Fruit fly (Drosophila melanogaster) whole organism, embryonic: ENCODE measurements around the gene crol.

Experiments
- Atf-2 ChIP-seq: fragments of 200-800 bp; sonication (Bioruptor generic); optimal IDR thresholded peaks from 2 replicates; lab custom pipeline; 2016; ENCODE audit warnings: missing biosample characterization, missing genetic modification characterization
- Bteb2 ChIP-seq: fragments of 200-800 bp; sonication (Bioruptor generic); optimal IDR thresholded peaks from 2 replicates; lab custom pipeline; 2016; ENCODE audit warnings: missing biosample characterization, missing genetic modification characterization
- CG10209 ChIP-seq: fragments of 200-800 bp; sonication (Bioruptor generic); optimal IDR thresholded peaks from 3 replicates; lab custom pipeline; 2017; ENCODE audit warnings: missing biosample characterization, mild to moderate bottlenecking, missing genetic modification characterization, missing genetic modification reagents
- CG10654 ChIP-seq: fragments of 200-800 bp; sonication (Bioruptor generic); optimal IDR thresholded peaks from 2 replicates; lab custom pipeline; 2016; ENCODE audit warnings: missing biosample characterization, missing genetic modification characterization
- CG11247 ChIP-seq: fragments of 200-800 bp; sonication (Bioruptor generic); IDR thresholded peaks from 2 replicates; pipeline ENCODE4 v1.3.6; 2022; ENCODE audit warnings: missing biosample characterization, missing genetic modification characterization
- CG12104 ChIP-seq: fragments of 200-800 bp; sonication (Bioruptor generic); optimal IDR thresholded peaks from 3 replicates; lab custom pipeline; 2016; ENCODE audit warnings: missing biosample characterization, missing genetic modification characterization
- CG14441 ChIP-seq: fragments of 200-800 bp; sonication (Bioruptor generic); IDR thresholded peaks from 2 replicates; pipeline ENCODE4 v1.3.6; 2022; ENCODE audit warnings: missing biosample characterization, missing genetic modification characterization
- CG1647 ChIP-seq: fragments of 200-800 bp; sonication (Bioruptor generic); optimal IDR thresholded peaks from 3 replicates; lab custom pipeline; 2016; ENCODE audit warnings: missing biosample characterization, missing genetic modification characterization
- CG17328 ChIP-seq: fragments of 200-800 bp; sonication (Bioruptor generic); IDR thresholded peaks from 2 replicates; pipeline ENCODE4 v1.3.6; 2022; ENCODE audit warnings: missing biosample characterization, missing genetic modification characterization
- CG18476 ChIP-seq: fragments of 200-800 bp; sonication (Bioruptor generic); optimal IDR thresholded peaks from 2 replicates; lab custom pipeline; 2016; ENCODE audit warnings: missing biosample characterization, mild to moderate bottlenecking, missing genetic modification characterization
- CG3163 ChIP-seq: fragments of 200-800 bp; sonication (Bioruptor generic); optimal IDR thresholded peaks from 3 replicates; lab custom pipeline; 2016; ENCODE audit warnings: missing biosample characterization, missing genetic modification characterization
- CG4730 ChIP-seq: fragments of 200-800 bp; sonication (Bioruptor generic); IDR thresholded peaks from 2 replicates; pipeline ENCODE4 v1.3.6; 2022; ENCODE audit warnings: missing biosample characterization, missing genetic modification characterization
- CG4854 ChIP-seq: fragments of 200-800 bp; sonication (Bioruptor generic); optimal IDR thresholded peaks from 2 replicates; lab custom pipeline; 2016; ENCODE audit warnings: missing biosample characterization, missing genetic modification characterization, inconsistent platforms
- CG6791 ChIP-seq: fragments of 200-800 bp; sonication (Bioruptor generic); IDR thresholded peaks from 3 replicates; pipeline ENCODE4 v1.3.6; 2022; ENCODE audit warnings: missing biosample characterization, missing genetic modification characterization; ENCODE audit not compliant: partially characterized antibody
- CG7786 ChIP-seq: fragments of 200-800 bp; sonication (Bioruptor generic); optimal IDR thresholded peaks from 2 replicates; lab custom pipeline; 2016; ENCODE audit warnings: missing biosample characterization, missing genetic modification characterization
- CG8944 ChIP-seq: fragments of 200-800 bp; sonication (Bioruptor generic); optimal IDR thresholded peaks from 3 replicates; lab custom pipeline; 2016; ENCODE audit warnings: missing biosample characterization, missing genetic modification characterization
- CG9609 ChIP-seq: fragments of 200-800 bp; sonication (Bioruptor generic); optimal IDR thresholded peaks from 3 replicates; lab custom pipeline; 2016; ENCODE audit warnings: missing biosample characterization, missing genetic modification characterization
- CTCF ChIP-seq: fragments of 200-800 bp; sonication (Bioruptor generic); optimal IDR thresholded peaks from 2 replicates; lab custom pipeline; 2017; ENCODE audit warnings: missing biosample characterization, mild to moderate bottlenecking, missing genetic modification characterization, moderate library complexity
- CoRest ChIP-seq: fragments of 200-800 bp; sonication (Bioruptor generic); optimal IDR thresholded peaks from 3 replicates; lab custom pipeline; 2018; ENCODE audit warnings: missing biosample characterization, mild to moderate bottlenecking, missing genetic modification characterization, moderate library complexity
- Dfd ChIP-seq, 2 experiments: fragments of >200 bp; optimal IDR thresholded peaks; 2 replicates each; lab custom pipeline; 2017; ENCODE audit warnings: missing biosample characterization in 2 of 2, missing genetic modification characterization in 2 of 2
- Doc3 ChIP-seq: fragments of 200-800 bp; sonication (Bioruptor generic); IDR thresholded peaks from 3 replicates; pipeline ENCODE4 v1.3.6; 2022; ENCODE audit warnings: missing biosample characterization, missing genetic modification characterization; ENCODE audit not compliant: partially characterized antibody
- Hmr ChIP-seq: fragments of 200-800 bp; sonication (Bioruptor generic); optimal IDR thresholded peaks from 3 replicates; lab custom pipeline; 2017; ENCODE audit warnings: mild to moderate bottlenecking, missing biosample characterization, missing genetic modification reagents, missing genetic modification characterization
- MBD-R2 ChIP-seq: fragments of 200-800 bp; sonication (Bioruptor generic); IDR thresholded peaks from 2 replicates; pipeline ENCODE4 v1.3.6; 2022; ENCODE audit warnings: missing biosample characterization, missing genetic modification characterization
- MESR4 ChIP-seq: fragments of 200-800 bp; sonication (Bioruptor generic); optimal IDR thresholded peaks from 2 replicates; lab custom pipeline; 2018; ENCODE audit warnings: missing biosample characterization, mild to moderate bottlenecking, missing genetic modification characterization, moderate library complexity
- MTF-1 ChIP-seq: fragments of 200-800 bp; sonication (Bioruptor generic); optimal IDR thresholded peaks from 2 replicates; lab custom pipeline; 2018; ENCODE audit warnings: missing biosample characterization, mild to moderate bottlenecking, missing genetic modification characterization, borderline replicate concordance
- NFAT ChIP-seq: fragments of 200-800 bp; sonication (Bioruptor generic); IDR thresholded peaks from 2 replicates; pipeline ENCODE4 v1.3.6; 2022; ENCODE audit warnings: missing biosample characterization, missing genetic modification characterization
- Oli ChIP-seq: fragments of 200-800 bp; sonication (Bioruptor generic); optimal IDR thresholded peaks from 2 replicates; lab custom pipeline; 2018; ENCODE audit warnings: missing biosample characterization, mild to moderate bottlenecking, missing genetic modification characterization, moderate library complexity
- Side ChIP-seq: fragments of 200-800 bp; sonication (Bioruptor generic); optimal IDR thresholded peaks from 2 replicates; lab custom pipeline; 2016; ENCODE audit warnings: missing biosample characterization, missing genetic modification characterization
- Xrp1 ChIP-seq: fragments of 200-800 bp; sonication (Bioruptor generic); IDR thresholded peaks from 2 replicates; pipeline ENCODE4 v1.3.6; 2022; ENCODE audit warnings: missing biosample characterization, missing genetic modification characterization
- caup ChIP-seq: fragments of 200-800 bp; sonication (Bioruptor generic); optimal IDR thresholded peaks from 3 replicates; lab custom pipeline; 2017; ENCODE audit warnings: missing biosample characterization, mild to moderate bottlenecking, missing genetic modification characterization, moderate library complexity; ENCODE audit not compliant: severe bottlenecking
- crol ChIP-seq: fragments of 200-800 bp; sonication (Bioruptor generic); IDR thresholded peaks from 2 replicates; pipeline ENCODE4 v1.3.6; 2022; ENCODE audit warnings: missing biosample characterization, missing genetic modification characterization
- dati ChIP-seq: fragments of 200-800 bp; sonication (Bioruptor generic); IDR thresholded peaks from 2 replicates; pipeline ENCODE4 v1.3.6; 2022; ENCODE audit warnings: missing biosample characterization, missing genetic modification characterization
- dm ChIP-seq: fragments of 200-800 bp; sonication (Bioruptor generic); optimal IDR thresholded peaks from 3 replicates; lab custom pipeline; 2016; ENCODE audit warnings: missing biosample characterization, missing genetic modification characterization
- ewg ChIP-seq: fragments of 200-800 bp; sonication (Bioruptor generic); optimal IDR thresholded peaks from 3 replicates; lab custom pipeline; 2017; ENCODE audit warnings: mild to moderate bottlenecking, missing biosample characterization, missing genetic modification reagents, missing genetic modification characterization
- ham ChIP-seq: fragments of 200-800 bp; sonication (Bioruptor generic); IDR thresholded peaks from 2 replicates; pipeline ENCODE4 v1.3.6; 2022; ENCODE audit warnings: missing biosample characterization, missing genetic modification characterization
- ind ChIP-seq: fragments of 200-800 bp; sonication (Bioruptor generic); optimal IDR thresholded peaks from 3 replicates; lab custom pipeline; 2016; ENCODE audit warnings: missing biosample characterization, missing genetic modification characterization
- ken ChIP-seq: fragments of 200-800 bp; sonication (Bioruptor generic); IDR thresholded peaks from 3 replicates; pipeline ENCODE4 v1.3.6; 2022; ENCODE audit warnings: missing biosample characterization, missing genetic modification characterization
- lbe ChIP-seq: fragments of 200-800 bp; sonication (Bioruptor generic); optimal IDR thresholded peaks from 2 replicates; lab custom pipeline; 2016; ENCODE audit warnings: missing biosample characterization, mild to moderate bottlenecking, missing genetic modification characterization
- mam ChIP-seq: fragments of 200-800 bp; sonication (Bioruptor generic); optimal IDR thresholded peaks from 3 replicates; lab custom pipeline; 2016; ENCODE audit warnings: missing biosample characterization, missing genetic modification characterization
- nau ChIP-seq: fragments of 200-800 bp; sonication (Bioruptor generic); optimal IDR thresholded peaks from 3 replicates; lab custom pipeline; 2017; ENCODE audit warnings: missing biosample characterization, mild to moderate bottlenecking, missing genetic modification characterization, missing genetic modification reagents
- otp ChIP-seq: fragments of 200-800 bp; sonication (Bioruptor generic); IDR thresholded peaks from 3 replicates; pipeline ENCODE4, ENCODE4 v1.3.6; 2022; ENCODE audit warnings: missing biosample characterization, missing genetic modification characterization
- peb ChIP-seq: fragments of 200-800 bp; sonication (Bioruptor generic); IDR thresholded peaks from 2 replicates; pipeline ENCODE4 v1.3.6; 2022; ENCODE audit warnings: missing biosample characterization, missing genetic modification characterization
- ranshi ChIP-seq: fragments of 200-800 bp; sonication (Bioruptor generic); IDR thresholded peaks from 2 replicates; pipeline ENCODE4 v1.3.6; 2022; ENCODE audit warnings: missing biosample characterization, missing genetic modification characterization
- sim ChIP-seq: fragments of 200-800 bp; sonication (Bioruptor generic); IDR thresholded peaks from 2 replicates; pipeline ENCODE4 v1.3.6; 2022; ENCODE audit warnings: missing biosample characterization, missing genetic modification characterization
- slbo ChIP-seq: fragments of 200-800 bp; sonication (Bioruptor generic); IDR thresholded peaks from 2 replicates; pipeline ENCODE4 v1.3.6; 2022; ENCODE audit warnings: missing biosample characterization, missing genetic modification characterization
- so ChIP-seq: fragments of 200-800 bp; sonication (Bioruptor generic); IDR thresholded peaks from 3 replicates; pipeline ENCODE4 v1.3.6; 2022; ENCODE audit warnings: missing biosample characterization, missing genetic modification characterization
- tio ChIP-seq: fragments of 200-800 bp; sonication (Bioruptor generic); optimal IDR thresholded peaks from 2 replicates; lab custom pipeline; 2017; ENCODE audit warnings: missing biosample characterization, missing genetic modification characterization, inconsistent platforms
- trem ChIP-seq: fragments of 200-800 bp; optimal IDR thresholded peaks from 3 replicates; lab custom pipeline; 2019; ENCODE audit warnings: missing biosample characterization, mild to moderate bottlenecking, missing genetic modification characterization, moderate library complexity
- zen2 ChIP-seq: fragments of 200-800 bp; sonication (Bioruptor generic); IDR thresholded peaks from 3 replicates; pipeline ENCODE4 v1.3.6; 2022; ENCODE audit warnings: missing biosample characterization, missing genetic modification characterization; ENCODE audit not compliant: partially characterized antibody
- zfh2 ChIP-seq: fragments of 200-800 bp; sonication (Bioruptor generic); optimal IDR thresholded peaks from 2 replicates; lab custom pipeline; 2016; ENCODE audit warnings: missing biosample characterization, missing genetic modification characterization

crol gene

DNA sequence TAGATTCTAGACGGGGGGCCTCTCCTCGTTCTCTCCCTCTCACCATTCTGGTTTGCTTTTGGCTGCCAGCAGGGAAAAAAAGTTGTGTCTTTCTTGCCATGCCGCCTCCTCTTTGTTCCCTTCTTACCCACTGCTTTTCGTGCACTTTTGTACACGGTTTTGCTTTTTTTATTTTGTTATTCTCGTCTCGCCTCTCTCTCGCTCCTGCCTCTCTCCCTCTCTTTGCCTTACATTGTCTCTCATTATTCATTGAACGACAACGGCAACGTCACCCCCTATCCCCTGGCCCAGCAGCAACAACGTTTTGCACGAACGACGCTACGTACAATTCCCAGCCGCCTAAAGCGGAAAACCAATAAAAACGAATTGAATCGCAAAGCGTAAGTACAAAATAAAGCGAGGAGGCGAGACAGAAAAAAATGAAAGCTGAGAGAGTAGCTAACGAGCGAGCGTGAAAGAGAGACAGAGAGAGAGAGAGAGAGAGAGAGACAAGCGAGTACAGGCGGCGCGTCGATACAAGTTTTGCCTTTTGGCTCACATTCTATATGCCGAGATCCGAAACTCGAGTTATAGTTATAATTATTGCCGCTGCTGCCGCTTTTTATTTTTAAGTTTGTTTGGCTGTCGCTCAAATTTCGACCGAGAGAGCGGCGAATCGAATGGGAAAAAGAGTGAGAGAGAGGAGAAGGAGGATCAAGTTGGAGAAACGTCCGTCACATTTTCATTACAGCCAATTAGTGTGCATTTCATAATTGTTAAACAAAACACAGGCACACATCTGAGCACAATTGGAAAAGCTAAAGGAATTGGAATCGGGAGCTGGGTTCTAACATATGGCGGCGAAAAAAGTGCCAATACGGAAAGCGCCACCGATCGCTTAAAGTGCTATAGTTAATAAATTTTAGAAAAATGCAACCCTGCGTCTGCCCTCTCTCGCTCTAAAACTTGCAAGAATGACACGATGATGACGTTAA, 2.2 kb downstream of the crol start (continued):
- TF ChIP-seq Dfd (GFP tag; optimal IDR thresholded peaks at IDR 0.05; lab: Kevin White, UChicago) (no peak), crol (GFP tag; lab: Robert Waterston, UW) (peak; percentile 100), sim (GFP tag; lab: Robert Waterston, UW) (no peak), nau (GFP tag; lab: Kevin White, UChicago) (no peak), CG4730 (GFP tag; lab: Robert Waterston, UW) (no peak), peb (GFP tag; lab: Robert Waterston, UW) (no peak), dati (GFP tag; lab: Robert Waterston, UW) (no peak), CG7786 (GFP tag; lab: Kevin White, UChicago) (no peak), CG10654 (GFP tag; lab: Kevin White, UChicago) (no peak), MBD-R2 (GFP tag; lab: Robert Waterston, UW) (no peak), MTF-1 (GFP tag; lab: Kevin White, UChicago) (no peak), CTCF (GFP tag; lab: Kevin White, UChicago) (peak; percentile 70), CG3163 (peak; percentile 75), ewg (GFP tag; lab: Kevin White, UChicago) (no peak), lbe (GFP tag; lab: Kevin White, UChicago) (peak; percentile 56), CG6791 (GFP tag; lab: Robert Waterston, UW) (no peak), Xrp1 (GFP tag; lab: Robert Waterston, UW) (no peak), ranshi (no peak), Atf-2 (GFP tag; lab: Kevin White, UChicago) (no peak), ind (GFP tag; lab: Kevin White, UChicago) (no peak), zfh2 (GFP tag; lab: Kevin White, UChicago) (no peak), CG9609 (no peak), CG14441 (GFP tag; lab: Robert Waterston, UW) (0 out of 2 replicates have a peak, but pooled peaks have one; percentile 22), otp (GFP tag; lab: Robert Waterston, UW) (peak; percentile 17; the same call in 1 of the 3 replicates), CG10209 (GFP tag; lab: Kevin White, UChicago) (no peak), so (GFP tag; lab: Robert Waterston, UW) (no peak), MESR4 (GFP tag; lab: Kevin White, UChicago) (no peak), ken (GFP tag; lab: Robert Waterston, UW) (no peak), CG18476 (GFP tag; lab: Kevin White, UChicago) (no peak), caup (GFP tag; lab: Kevin White, UChicago) (no peak), Doc3 (GFP tag; lab: Robert Waterston, UW) (peak; percentile 51; the same call in 1 of the 3 replicates), slbo (GFP tag; lab: Robert Waterston, UW) (no peak), Oli (tag; lab: Kevin White, UChicago) (no peak), CG1647 (no peak), dm (GFP tag; lab: Kevin White, UChicago) (no peak), NFAT (GFP tag; lab: Robert Waterston, UW) (peak; percentile 48; the same call in 1 of the 2 replicates), zen2 (peak; percentile 50; the same call in 2 of the 3 replicates), mam (GFP tag; lab: Kevin White, UChicago) (no peak), Side (no peak), Hmr (GFP tag; lab: Kevin White, UChicago) (no peak), CoRest (tag; lab: Kevin White, UChicago) (no peak), CG17328 (GFP tag; lab: Robert Waterston, UW) (no peak), CG12104 (GFP tag; lab: Kevin White, UChicago) (no peak), CG8944 (GFP tag; lab: Kevin White, UChicago) (no peak), trem (tag; lab: Kevin White, UChicago) (no peak), tio (GFP tag; lab: Kevin White, UChicago) (no peak), Bteb2 (GFP tag; lab: Kevin White, UChicago) (no peak), CG4854 (GFP tag; lab: Kevin White, UChicago) (no peak), ham (no peak), CG11247 (no peak)
